Worm (Caenorhabditis elegans) whole organism, young adult: ENCODE results near the gene rdl-1.

ENCODE experiments used
- B0019.2 ChIP-seq: fragments of 200-800 bp; sonication (Bioruptor generic); conservative IDR thresholded peaks from 2 replicates; pipeline ENCODE4 v1.3.6; 2022; ENCODE audit warnings: missing genetic modification reagents, missing genetic modification characterization, missing compliant biosample characterization
- B0261.1 ChIP-seq: sonication (generic microtip); optimal IDR thresholded peaks from 2 replicates; lab custom pipeline; 2016; ENCODE audit warnings: mild to moderate bottlenecking, missing genetic modification characterization, moderate library complexity, missing compliant biosample characterization
- pha-4 ChIP-seq: fragments of 150-350 bp; sonication (generic microtip); optimal IDR thresholded peaks from 2 replicates; lab custom pipeline; 2014; ENCODE audit warnings: missing biosample characterization, missing genetic modification reagents, missing genetic modification characterization

DNA sequence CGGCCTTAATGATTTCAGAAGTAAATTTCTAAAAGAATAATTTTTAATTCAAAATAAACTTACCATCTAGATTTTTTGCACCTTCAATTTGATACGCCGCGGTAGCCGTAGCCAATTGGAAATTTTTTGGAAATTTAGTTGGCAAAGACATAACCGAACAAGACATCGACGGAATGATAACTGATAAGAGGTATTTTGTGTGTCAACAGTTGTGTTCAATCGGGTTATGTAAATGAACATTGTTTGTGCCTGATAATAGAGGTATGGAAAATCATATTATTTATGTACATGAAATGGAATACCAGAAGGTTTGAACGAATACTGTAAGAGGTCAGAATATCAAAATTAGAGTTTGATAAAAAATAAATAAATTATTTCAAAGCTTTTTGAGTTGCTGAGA is 22.2 kb downstream of the rdl-1 start, which contains the start of gene klo-1:
- TF ChIP-seq B0261.1 = no peak
- TF ChIP-seq B0019.2 = no peak
- no peak for TF ChIP-seq pha-4 (tag; lab: Kevin White, UChicago)
